Fruit fly (Drosophila melanogaster) whole organism, embryonic: Measurements from ENCODE around the gene CG2854.

Experiments used
- Antp ChIP-seq: fragments of 200-800 bp; sonication (Bioruptor generic); optimal IDR thresholded peaks from 3 replicates; lab custom pipeline; 2016; ENCODE audit warnings: missing biosample characterization, missing genetic modification characterization
- Atf3 ChIP-seq: fragments of 200-800 bp; sonication (Bioruptor generic); optimal IDR thresholded peaks from 3 replicates; lab custom pipeline; 2016; ENCODE audit warnings: missing biosample characterization, missing genetic modification characterization
- Atf6 ChIP-seq: fragments of 200-800 bp; sonication (Bioruptor generic); IDR thresholded peaks from 2 replicates; pipeline ENCODE4 v1.3.6; 2022; ENCODE audit warnings: missing biosample characterization, missing genetic modification characterization
- Blimp-1 ChIP-seq: fragments of 200-800 bp; sonication (Bioruptor generic); optimal IDR thresholded peaks from 3 replicates; lab custom pipeline; 2018; ENCODE audit warnings: missing biosample characterization, missing genetic modification characterization, mild to moderate bottlenecking, moderate library complexity, missing genetic modification reagents
- CG10321 ChIP-seq: fragments of 200-800 bp; sonication (Bioruptor generic); IDR thresholded peaks from 2 replicates; pipeline ENCODE4 v1.3.6; 2022; ENCODE audit warnings: missing biosample characterization, missing genetic modification characterization
- CG13894 ChIP-seq: fragments of 200-800 bp; sonication (Bioruptor generic); optimal IDR thresholded peaks from 3 replicates; lab custom pipeline; 2018; ENCODE audit warnings: missing biosample characterization, mild to moderate bottlenecking, missing genetic modification characterization, moderate library complexity
- CG1647 ChIP-seq: fragments of 200-800 bp; sonication (Bioruptor generic); optimal IDR thresholded peaks from 3 replicates; lab custom pipeline; 2016; ENCODE audit warnings: missing biosample characterization, missing genetic modification characterization
- CG17359 ChIP-seq: fragments of 200-800 bp; sonication (Bioruptor generic); optimal IDR thresholded peaks from 3 replicates; lab custom pipeline; 2018; ENCODE audit warnings: missing biosample characterization, mild to moderate bottlenecking, missing genetic modification characterization, moderate library complexity
- CG17802 ChIP-seq: fragments of 200-800 bp; sonication (Bioruptor generic); optimal IDR thresholded peaks from 2 replicates; lab custom pipeline; 2018; ENCODE audit warnings: missing biosample characterization, mild to moderate bottlenecking, missing genetic modification characterization, moderate library complexity
- CG17829 ChIP-seq: fragments of 200-800 bp; optimal IDR thresholded peaks from 2 replicates; lab custom pipeline; 2019; ENCODE audit warnings: missing biosample characterization, mild to moderate bottlenecking, missing genetic modification characterization, moderate library complexity
- CG1792 ChIP-seq: fragments of 200-800 bp; sonication (Bioruptor generic); optimal IDR thresholded peaks from 2 replicates; lab custom pipeline; 2016; ENCODE audit warnings: missing biosample characterization, missing genetic modification characterization
- CG18011 ChIP-seq: fragments of 200-800 bp; sonication (Bioruptor generic); optimal IDR thresholded peaks from 2 replicates; lab custom pipeline; 2017; ENCODE audit warnings: missing biosample characterization, missing genetic modification characterization, mild to moderate bottlenecking, moderate library complexity, missing genotype
- CG2129 ChIP-seq: fragments of 200-800 bp; sonication (Bioruptor generic); IDR thresholded peaks from 2 replicates; pipeline ENCODE4 v1.3.6; 2022; ENCODE audit warnings: missing biosample characterization, missing genetic modification characterization; ENCODE audit not compliant: partially characterized antibody
- CG2678 ChIP-seq: fragments of 200-800 bp; sonication (Bioruptor generic); optimal IDR thresholded peaks from 3 replicates; lab custom pipeline; 2019; ENCODE audit warnings: missing biosample characterization, mild to moderate bottlenecking, missing genetic modification characterization, moderate library complexity
- CG2712 ChIP-seq: fragments of 200-800 bp; optimal IDR thresholded peaks from 3 replicates; lab custom pipeline; 2019; ENCODE audit warnings: missing biosample characterization, mild to moderate bottlenecking, missing genetic modification characterization, moderate library complexity
- CG32767 ChIP-seq: fragments of 200-800 bp; sonication (Bioruptor generic); IDR thresholded peaks from 2 replicates; pipeline ENCODE4 v1.3.6; 2022; ENCODE audit warnings: missing biosample characterization, missing genetic modification characterization
- CG33213 ChIP-seq: fragments of 200-800 bp; sonication (Bioruptor generic); optimal IDR thresholded peaks from 3 replicates; lab custom pipeline; 2016; ENCODE audit warnings: missing biosample characterization, missing genetic modification characterization
- CG4707 ChIP-seq: fragments of 200-800 bp; sonication (Bioruptor generic); optimal IDR thresholded peaks from 2 replicates; lab custom pipeline; 2018; ENCODE audit warnings: missing biosample characterization, mild to moderate bottlenecking, missing genetic modification characterization, moderate library complexity
- CG5953 ChIP-seq: fragments of 200-800 bp; sonication (Bioruptor generic); IDR thresholded peaks from 2 replicates; pipeline ENCODE4 v1.3.6; 2022; ENCODE audit warnings: missing biosample characterization, missing genetic modification characterization
- CG6689 ChIP-seq: fragments of 200-800 bp; sonication (Bioruptor generic); IDR thresholded peaks from 2 replicates; pipeline ENCODE4 v1.3.6; 2022; ENCODE audit warnings: missing biosample characterization, missing genetic modification characterization
- CG7556 ChIP-seq: fragments of 200-800 bp; sonication (Bioruptor generic); optimal IDR thresholded peaks from 2 replicates; lab custom pipeline; 2017; ENCODE audit warnings: missing biosample characterization, mild to moderate bottlenecking, missing genetic modification characterization
- CG9932 ChIP-seq: fragments of 200-800 bp; sonication (Bioruptor generic); IDR thresholded peaks from 2 replicates; pipeline ENCODE4 v1.3.6; 2022; ENCODE audit warnings: missing biosample characterization, missing genetic modification characterization
- CTCF ChIP-seq: fragments of 200-800 bp; sonication (Bioruptor generic); optimal IDR thresholded peaks from 2 replicates; lab custom pipeline; 2017; ENCODE audit warnings: missing biosample characterization, mild to moderate bottlenecking, missing genetic modification characterization, moderate library complexity
- Chrac-16 ChIP-seq: fragments of 200-800 bp; sonication (Bioruptor generic); optimal IDR thresholded peaks from 3 replicates; lab custom pipeline; 2016; ENCODE audit warnings: missing biosample characterization, missing genetic modification characterization
- Dad ChIP-seq: fragments of 200-800 bp; sonication (Bioruptor generic); optimal IDR thresholded peaks from 3 replicates; lab custom pipeline; 2016; ENCODE audit warnings: missing biosample characterization, missing genetic modification characterization
- Deaf1 ChIP-seq: fragments of 200-800 bp; optimal IDR thresholded peaks from 3 replicates; lab custom pipeline; 2019; ENCODE audit warnings: missing biosample characterization, mild to moderate bottlenecking, missing genetic modification characterization, moderate library complexity
- E2f1 ChIP-seq: fragments of 200-800 bp; sonication (Bioruptor generic); IDR thresholded peaks from 2 replicates; pipeline ENCODE4 v1.3.6; 2022; ENCODE audit warnings: missing biosample characterization, missing genetic modification characterization
- Fer2 ChIP-seq: fragments of 200-800 bp; sonication (Bioruptor generic); optimal IDR thresholded peaks from 2 replicates; lab custom pipeline; 2018; ENCODE audit warnings: missing biosample characterization, mild to moderate bottlenecking, missing genetic modification characterization, moderate library complexity
- HHEX ChIP-seq: fragments of 200-800 bp; sonication (Bioruptor generic); optimal IDR thresholded peaks from 3 replicates; lab custom pipeline; 2017; ENCODE audit warnings: missing biosample characterization, mild to moderate bottlenecking, missing genetic modification characterization, missing genetic modification reagents
- Hand ChIP-seq: fragments of 200-800 bp; sonication (Bioruptor generic); optimal IDR thresholded peaks from 2 replicates; lab custom pipeline; 2017; ENCODE audit warnings: mild to moderate bottlenecking, missing biosample characterization, missing genetic modification reagents, missing genetic modification characterization
- MBD-R2 ChIP-seq: fragments of 200-800 bp; sonication (Bioruptor generic); IDR thresholded peaks from 2 replicates; pipeline ENCODE4 v1.3.6; 2022; ENCODE audit warnings: missing biosample characterization, missing genetic modification characterization
- MESR4 ChIP-seq: fragments of 200-800 bp; sonication (Bioruptor generic); optimal IDR thresholded peaks from 2 replicates; lab custom pipeline; 2018; ENCODE audit warnings: missing biosample characterization, mild to moderate bottlenecking, missing genetic modification characterization, moderate library complexity
- NC2β ChIP-seq: fragments of 200-800 bp; sonication (Bioruptor generic); optimal IDR thresholded peaks from 2 replicates; lab custom pipeline; 2016; ENCODE audit warnings: missing biosample characterization, missing genetic modification characterization
- NK7.1 ChIP-seq: fragments of 200-800 bp; sonication (Bioruptor generic); optimal IDR thresholded peaks from 3 replicates; lab custom pipeline; 2016; ENCODE audit warnings: missing biosample characterization, missing genetic modification characterization
- Oli ChIP-seq: fragments of 200-800 bp; sonication (Bioruptor generic); optimal IDR thresholded peaks from 2 replicates; lab custom pipeline; 2018; ENCODE audit warnings: missing biosample characterization, mild to moderate bottlenecking, missing genetic modification characterization, moderate library complexity
- Sin3A ChIP-seq: fragments of >200 bp; optimal IDR thresholded peaks from 2 replicates; lab custom pipeline; 2018
- abd-A ChIP-seq: fragments of 200-800 bp; sonication (Bioruptor generic); optimal IDR thresholded peaks from 3 replicates; lab custom pipeline; 2019; ENCODE audit warnings: missing biosample characterization, mild to moderate bottlenecking, missing genetic modification characterization, moderate library complexity
- ap ChIP-seq: fragments of 200-800 bp; sonication (Bioruptor generic); IDR thresholded peaks from 2 replicates; pipeline ENCODE4 v1.3.6; 2022; ENCODE audit warnings: missing biosample characterization, missing genetic modification characterization
- ase ChIP-seq: fragments of 200-800 bp; sonication (Bioruptor generic); IDR thresholded peaks from 3 replicates; pipeline ENCODE4 v1.3.6; 2022; ENCODE audit warnings: missing biosample characterization, missing genetic modification characterization
- caup ChIP-seq: fragments of 200-800 bp; sonication (Bioruptor generic); optimal IDR thresholded peaks from 3 replicates; lab custom pipeline; 2017; ENCODE audit warnings: missing biosample characterization, mild to moderate bottlenecking, missing genetic modification characterization, moderate library complexity; ENCODE audit not compliant: severe bottlenecking
- esg ChIP-seq: fragments of 200-800 bp; sonication (Bioruptor generic); conservative IDR thresholded peaks from 2 replicates; pipeline ENCODE4 v1.3.6; 2022; ENCODE audit warnings: missing biosample characterization, missing genetic modification characterization
- eyg ChIP-seq: fragments of 200-800 bp; sonication (Bioruptor generic); optimal IDR thresholded peaks from 3 replicates; lab custom pipeline; 2016; ENCODE audit warnings: missing biosample characterization, missing genetic modification characterization
- ftz-f1 ChIP-seq: fragments of 200-800 bp; sonication (Bioruptor generic); optimal IDR thresholded peaks from 2 replicates; lab custom pipeline; 2016; ENCODE audit warnings: missing biosample characterization, missing genetic modification characterization
- jumu ChIP-seq: fragments of 200-800 bp; sonication (Bioruptor generic); optimal IDR thresholded peaks from 3 replicates; lab custom pipeline; 2016; ENCODE audit warnings: missing biosample characterization, missing genetic modification characterization
- maf-S ChIP-seq: fragments of 200-800 bp; sonication (Bioruptor generic); optimal IDR thresholded peaks from 2 replicates; lab custom pipeline; 2016; ENCODE audit warnings: missing biosample characterization, missing genetic modification characterization
- p53 ChIP-seq: fragments of 200-800 bp; sonication (Bioruptor generic); optimal IDR thresholded peaks from 2 replicates; lab custom pipeline; 2016; ENCODE audit warnings: missing biosample characterization, missing genetic modification characterization
- psq ChIP-seq: fragments of 200-800 bp; sonication (Bioruptor generic); optimal IDR thresholded peaks from 2 replicates; lab custom pipeline; 2017; ENCODE audit warnings: missing biosample characterization, missing genetic modification characterization
- sd ChIP-seq: fragments of 200-800 bp; sonication (Bioruptor generic); optimal IDR thresholded peaks from 3 replicates; lab custom pipeline; 2018; ENCODE audit warnings: missing biosample characterization, mild to moderate bottlenecking, missing genetic modification characterization, moderate library complexity
- sqz ChIP-seq: fragments of 200-800 bp; sonication (Bioruptor generic); optimal IDR thresholded peaks from 3 replicates; lab custom pipeline; 2018; ENCODE audit warnings: missing biosample characterization, mild to moderate bottlenecking, missing genetic modification characterization
- tio ChIP-seq: fragments of 200-800 bp; sonication (Bioruptor generic); optimal IDR thresholded peaks from 2 replicates; lab custom pipeline; 2017; ENCODE audit warnings: missing biosample characterization, missing genetic modification characterization, inconsistent platforms
- z ChIP-seq: fragments of 200-800 bp; sonication (Bioruptor generic); IDR thresholded peaks from 3 replicates; pipeline ENCODE4 v1.3.6; 2022; ENCODE audit warnings: missing biosample characterization, missing genetic modification characterization
- zen2 ChIP-seq: fragments of 200-800 bp; sonication (Bioruptor generic); IDR thresholded peaks from 3 replicates; pipeline ENCODE4 v1.3.6; 2022; ENCODE audit warnings: missing biosample characterization, missing genetic modification characterization; ENCODE audit not compliant: partially characterized antibody

The CG2854 gene

dm6 chrX:2329312-2329711, 2.4 kb downstream of the CG2854 start (continued):
- TF ChIP-seq ftz-f1 (GFP tag; lab: Kevin White, UChicago) (no peak), z (GFP tag; lab: Robert Waterston, UW) (no peak), CG6689 (GFP tag; lab: Robert Waterston, UW) (peak; percentile 66), CG1647 (peak; percentile 28), HHEX (GFP tag; lab: Kevin White, UChicago) (peak; percentile 41), CG2129 (GFP tag; lab: Robert Waterston, UW) (no peak), ap (GFP tag; lab: Robert Waterston, UW) (peak; percentile 66; the same call in 1 of the 2 replicates), zen2 (no peak), CG17829 (tag; lab: Kevin White, UChicago) (peak; percentile 52), CG13894 (no peak), CG5953 (GFP tag; lab: Robert Waterston, UW) (peak; percentile 75), MESR4 (no peak), CTCF (GFP tag; lab: Kevin White, UChicago) (no peak), Deaf1 (tag; lab: Kevin White, UChicago) (peak; percentile 33), Atf3 (GFP tag; lab: Kevin White, UChicago) (peak; percentile 69), caup (GFP tag; lab: Kevin White, UChicago) (peak; percentile 64), CG1792 (peak; percentile 66), Dad (GFP tag; lab: Kevin White, UChicago) (peak; percentile 76), Hand (GFP tag; lab: Kevin White, UChicago) (peak; percentile 2), Fer2 (tag; lab: Kevin White, UChicago) (peak; percentile 2), CG10321 (GFP tag; lab: Robert Waterston, UW) (no peak), tio (GFP tag; lab: Kevin White, UChicago) (peak; percentile 75), NC2β (GFP tag; lab: Kevin White, UChicago) (peak; percentile 80), Oli (tag; lab: Kevin White, UChicago) (peak; percentile 66), eyg (GFP tag; lab: Kevin White, UChicago) (peak; percentile 37), jumu (GFP tag; lab: Kevin White, UChicago) (peak; percentile 79), MBD-R2 (GFP tag; lab: Robert Waterston, UW) (peak; percentile 29; the same call in 1 of the 2 replicates), Antp (peak; percentile 76), CG9932 (GFP tag; lab: Robert Waterston, UW) (0 out of 2 replicates have a peak, but pooled peaks have one; percentile 16), sqz (peak; percentile 32), psq (GFP tag; lab: Kevin White, UChicago) (peak; percentile 45), Atf6 (GFP tag; lab: Robert Waterston, UW) (peak; percentile 63), p53 (GFP tag; lab: Kevin White, UChicago) (no peak), CG2678 (tag; lab: Kevin White, UChicago) (peak; percentile 66), CG4707 (GFP tag; lab: Kevin White, UChicago) (peak; percentile 64), CG18011 (GFP tag; lab: Kevin White, UChicago) (peak; percentile 4), Chrac-16 (GFP tag; lab: Kevin White, UChicago) (peak; percentile 80), maf-S (GFP tag; lab: Kevin White, UChicago) (peak; percentile 84), abd-A (tag; lab: Kevin White, UChicago) (no peak), Blimp-1 (GFP tag; lab: Kevin White, UChicago) (peak; percentile 63), CG17359 (tag; lab: Kevin White, UChicago) (peak; percentile 67), ase (GFP tag; lab: Robert Waterston, UW) (no peak), CG2712 (peak; percentile 82), sd (peak; percentile 34), CG17802 (peak; percentile 30), NK7.1 (GFP tag; lab: Kevin White, UChicago) (peak; percentile 80), CG33213 (GFP tag; lab: Kevin White, UChicago) (peak; percentile 48), CG32767 (GFP tag; lab: Robert Waterston, UW) (peak; percentile 83), E2f1 (GFP tag; lab: Robert Waterston, UW) (no peak), esg (GFP tag; lab: Robert Waterston, UW) (peak; percentile 71), CG7556 (GFP tag; lab: Kevin White, UChicago) (peak; percentile 83), Sin3A (lab: Kevin White, UChicago) (no peak)
